Fruit fly (Drosophila melanogaster) whole organism, prepupa: ENCODE data around the gene CG33648.

Experiments
- CG3919 ChIP-seq: fragments of 200-800 bp; sonication (Bioruptor generic); optimal IDR thresholded peaks from 3 replicates; lab custom pipeline; 2016; ENCODE audit warnings: missing biosample characterization, missing genetic modification characterization
- CG6276 ChIP-seq: fragments of 200-800 bp; sonication (Bioruptor generic); optimal IDR thresholded peaks from 2 replicates; lab custom pipeline; 2017; ENCODE audit warnings: missing biosample characterization, mild to moderate bottlenecking, missing genetic modification characterization
- CG6854 ChIP-seq: fragments of 200-800 bp; sonication (Bioruptor generic); optimal IDR thresholded peaks from 2 replicates; lab custom pipeline; 2017; ENCODE audit warnings: missing biosample characterization, mild to moderate bottlenecking, missing genetic modification characterization

dm6 chr2L:14474987-14475386 lies 49.1 kb upstream of the CG33648 start:
- TF ChIP-seq CG3919 (GFP tag; lab: Kevin White, UChicago) (no peak), CG6854 (GFP tag; lab: Kevin White, UChicago) (no peak), CG6276 (GFP tag; lab: Kevin White, UChicago) (peak; percentile 86)
